Fruit fly (Drosophila melanogaster) whole organism, embryonic: ENCODE data around the gene CG43245.

Source experiments
- Atf3 ChIP-seq: fragments of 200-800 bp; sonication (Bioruptor generic); optimal IDR thresholded peaks from 3 replicates; lab custom pipeline; 2016; ENCODE audit warnings: missing biosample characterization, missing genetic modification characterization
- CG11504 ChIP-seq: fragments of 200-800 bp; sonication (Bioruptor generic); optimal IDR thresholded peaks from 3 replicates; lab custom pipeline; 2019; ENCODE audit warnings: missing biosample characterization, mild to moderate bottlenecking, missing genetic modification characterization, moderate library complexity
- CG11560 ChIP-seq: fragments of 200-800 bp; sonication (Bioruptor generic); IDR thresholded peaks from 3 replicates; pipeline ENCODE4 v1.3.6; 2022; ENCODE audit warnings: missing biosample characterization, missing genetic modification characterization
- CG13624 ChIP-seq: fragments of 200-800 bp; sonication (Bioruptor generic); optimal IDR thresholded peaks from 2 replicates; lab custom pipeline; 2016; ENCODE audit warnings: missing biosample characterization, missing genetic modification characterization
- CG13775 ChIP-seq: fragments of 200-800 bp; sonication (Bioruptor generic); optimal IDR thresholded peaks from 3 replicates; lab custom pipeline; 2017; ENCODE audit warnings: missing biosample characterization, mild to moderate bottlenecking, missing genetic modification characterization
- CG14710 ChIP-seq: fragments of 200-800 bp; sonication (Bioruptor generic); optimal IDR thresholded peaks from 3 replicates; lab custom pipeline; 2019; ENCODE audit warnings: missing biosample characterization, mild to moderate bottlenecking, missing genetic modification characterization, moderate library complexity
- CG17186 ChIP-seq: fragments of 200-800 bp; sonication (Bioruptor generic); optimal IDR thresholded peaks from 3 replicates; lab custom pipeline; 2017; ENCODE audit warnings: missing biosample characterization, missing genetic modification reagents, missing genetic modification characterization
- CG17612 ChIP-seq: fragments of 200-800 bp; sonication (Bioruptor generic); IDR thresholded peaks from 2 replicates; pipeline ENCODE4 v1.3.6; 2022; ENCODE audit warnings: missing biosample characterization, missing genetic modification characterization
- CG17912 ChIP-seq: fragments of 200-800 bp; sonication (Bioruptor generic); optimal IDR thresholded peaks from 2 replicates; lab custom pipeline; 2018; ENCODE audit warnings: missing biosample characterization, mild to moderate bottlenecking, missing genetic modification characterization
- CG1832 ChIP-seq: fragments of 200-800 bp; sonication (Bioruptor generic); optimal IDR thresholded peaks from 2 replicates; lab custom pipeline; 2017; ENCODE audit warnings: missing biosample characterization, mild to moderate bottlenecking, missing genetic modification characterization, inconsistent platforms
- CG18619 ChIP-seq: fragments of 200-800 bp; sonication (Bioruptor generic); optimal IDR thresholded peaks from 3 replicates; lab custom pipeline; 2017; ENCODE audit warnings: missing biosample characterization, mild to moderate bottlenecking, missing genetic modification characterization
- CG2120 ChIP-seq: fragments of 200-800 bp; sonication (Bioruptor generic); optimal IDR thresholded peaks from 3 replicates; lab custom pipeline; 2016; ENCODE audit warnings: missing biosample characterization, missing genetic modification characterization
- CG2712 ChIP-seq: fragments of 200-800 bp; optimal IDR thresholded peaks from 3 replicates; lab custom pipeline; 2019; ENCODE audit warnings: missing biosample characterization, mild to moderate bottlenecking, missing genetic modification characterization, moderate library complexity
- CG30403 ChIP-seq: fragments of 200-800 bp; sonication (Bioruptor generic); optimal IDR thresholded peaks from 3 replicates; lab custom pipeline; 2016; ENCODE audit warnings: missing biosample characterization, missing genetic modification characterization
- CG4424 ChIP-seq: fragments of 200-800 bp; sonication (Bioruptor generic); optimal IDR thresholded peaks from 3 replicates; lab custom pipeline; 2016; ENCODE audit warnings: missing biosample characterization, missing genetic modification characterization
- CG4854 ChIP-seq: fragments of 200-800 bp; sonication (Bioruptor generic); optimal IDR thresholded peaks from 2 replicates; lab custom pipeline; 2016; ENCODE audit warnings: missing biosample characterization, missing genetic modification characterization, inconsistent platforms
- CG6689 ChIP-seq: fragments of 200-800 bp; sonication (Bioruptor generic); IDR thresholded peaks from 2 replicates; pipeline ENCODE4 v1.3.6; 2022; ENCODE audit warnings: missing biosample characterization, missing genetic modification characterization
- CG6791 ChIP-seq: fragments of 200-800 bp; sonication (Bioruptor generic); IDR thresholded peaks from 3 replicates; pipeline ENCODE4 v1.3.6; 2022; ENCODE audit warnings: missing biosample characterization, missing genetic modification characterization; ENCODE audit not compliant: partially characterized antibody
- CG8089 ChIP-seq: fragments of 200-800 bp; sonication (Bioruptor generic); optimal IDR thresholded peaks from 3 replicates; lab custom pipeline; 2016; ENCODE audit warnings: missing biosample characterization, missing genetic modification characterization
- CG8478 ChIP-seq: fragments of >200 bp; optimal IDR thresholded peaks from 2 replicates; lab custom pipeline; 2018
- CG9876 ChIP-seq: fragments of 200-800 bp; sonication (Bioruptor generic); optimal IDR thresholded peaks from 2 replicates; lab custom pipeline; 2016; ENCODE audit warnings: missing biosample characterization, missing genetic modification characterization
- Doc2 ChIP-seq: fragments of 200-800 bp; sonication (Bioruptor generic); IDR thresholded peaks from 2 replicates; pipeline ENCODE4 v1.3.6; 2022; ENCODE audit warnings: missing biosample characterization, missing genetic modification characterization
- Drgx ChIP-seq: fragments of 200-800 bp; sonication (Bioruptor generic); IDR thresholded peaks from 2 replicates; pipeline ENCODE4 v1.3.6; 2022; ENCODE audit warnings: missing biosample characterization, missing genetic modification characterization
- Gug ChIP-seq: fragments of 200-800 bp; sonication (Bioruptor generic); IDR thresholded peaks from 4 replicates; pipeline ENCODE4 v1.3.6; 2022; ENCODE audit warnings: missing biosample characterization, missing genetic modification characterization
- Hr39 ChIP-seq: fragments of >200 bp; optimal IDR thresholded peaks from 2 replicates; lab custom pipeline; 2017
- Lim3 ChIP-seq: fragments of 200-800 bp; sonication (Bioruptor generic); IDR thresholded peaks from 2 replicates; pipeline ENCODE4 v1.3.6; 2022; ENCODE audit warnings: missing biosample characterization, missing genetic modification characterization
- Scr ChIP-seq: fragments of 200-800 bp; sonication (Bioruptor generic); IDR thresholded peaks from 2 replicates; pipeline ENCODE4 v1.3.6; 2022; ENCODE audit warnings: missing biosample characterization, missing genetic modification characterization; ENCODE audit not compliant: partially characterized antibody
- Spps ChIP-seq: fragments of 200-800 bp; sonication (Bioruptor generic); optimal IDR thresholded peaks from 2 replicates; lab custom pipeline; 2018; ENCODE audit warnings: missing biosample characterization, mild to moderate bottlenecking, missing genetic modification characterization
- al ChIP-seq: fragments of 200-800 bp; sonication (Bioruptor generic); IDR thresholded peaks from 2 replicates; pipeline ENCODE4 v1.3.6; 2022; ENCODE audit warnings: missing biosample characterization, missing genetic modification characterization
- ap ChIP-seq: fragments of 200-800 bp; sonication (Bioruptor generic); IDR thresholded peaks from 2 replicates; pipeline ENCODE4 v1.3.6; 2022; ENCODE audit warnings: missing biosample characterization, missing genetic modification characterization
- bab2 ChIP-seq: fragments of 200-800 bp; sonication (Bioruptor generic); optimal IDR thresholded peaks from 2 replicates; lab custom pipeline; 2016; ENCODE audit warnings: missing biosample characterization, missing genetic modification characterization
- bigmax ChIP-seq: fragments of 200-800 bp; sonication (Bioruptor generic); optimal IDR thresholded peaks from 2 replicates; lab custom pipeline; 2018; ENCODE audit warnings: missing biosample characterization, mild to moderate bottlenecking, missing genetic modification characterization
- cas ChIP-seq: fragments of 200-800 bp; sonication (Bioruptor generic); IDR thresholded peaks from 2 replicates; pipeline ENCODE4 v1.3.6; 2022; ENCODE audit warnings: missing biosample characterization, missing genetic modification characterization
- en ChIP-seq: fragments of 200-800 bp; sonication (Bioruptor generic); optimal IDR thresholded peaks from 2 replicates; lab custom pipeline; 2016; ENCODE audit warnings: missing biosample characterization, missing genetic modification characterization
- kah ChIP-seq: fragments of 200-800 bp; sonication (Bioruptor generic); optimal IDR thresholded peaks from 2 replicates; lab custom pipeline; 2018; ENCODE audit warnings: missing biosample characterization, mild to moderate bottlenecking, missing genetic modification characterization
- ken ChIP-seq: fragments of 200-800 bp; sonication (Bioruptor generic); IDR thresholded peaks from 3 replicates; pipeline ENCODE4 v1.3.6; 2022; ENCODE audit warnings: missing biosample characterization, missing genetic modification characterization
- knrl ChIP-seq: fragments of 200-800 bp; sonication (Bioruptor generic); IDR thresholded peaks from 3 replicates; pipeline ENCODE4 v1.3.6; 2022; ENCODE audit warnings: missing biosample characterization, missing genetic modification characterization; ENCODE audit not compliant: partially characterized antibody
- maf-S ChIP-seq: fragments of 200-800 bp; sonication (Bioruptor generic); optimal IDR thresholded peaks from 2 replicates; lab custom pipeline; 2016; ENCODE audit warnings: missing biosample characterization, missing genetic modification characterization
- nom ChIP-seq: fragments of 200-800 bp; sonication (Bioruptor generic); optimal IDR thresholded peaks from 2 replicates; lab custom pipeline; 2017; ENCODE audit warnings: missing biosample characterization, missing genetic modification characterization, mild to moderate bottlenecking, moderate library complexity, missing genetic modification reagents
- onecut ChIP-seq: fragments of 200-800 bp; sonication (Bioruptor generic); IDR thresholded peaks from 2 replicates; pipeline ENCODE4 v1.3.6; 2022; ENCODE audit warnings: missing biosample characterization, missing genetic modification characterization
- pfk ChIP-seq: fragments of 200-800 bp; sonication (Bioruptor generic); optimal IDR thresholded peaks from 2 replicates; lab custom pipeline; 2018; ENCODE audit warnings: missing biosample characterization, mild to moderate bottlenecking, missing genetic modification characterization, moderate library complexity
- phol ChIP-seq: fragments of 200-800 bp; sonication (Bioruptor generic); optimal IDR thresholded peaks from 3 replicates; lab custom pipeline; 2018; ENCODE audit warnings: missing biosample characterization, mild to moderate bottlenecking, missing genetic modification characterization, moderate library complexity
- run ChIP-seq: fragments of 200-800 bp; sonication (Bioruptor generic); optimal IDR thresholded peaks from 3 replicates; lab custom pipeline; 2018; ENCODE audit warnings: missing biosample characterization, mild to moderate bottlenecking, missing genetic modification characterization
- salm ChIP-seq: fragments of 200-800 bp; sonication (Bioruptor generic); optimal IDR thresholded peaks from 2 replicates; lab custom pipeline; 2018; ENCODE audit warnings: missing biosample characterization, mild to moderate bottlenecking, missing genetic modification characterization
- sc ChIP-seq, 3 experiments: fragments of >200 bp in 2 of 3; fragments of 200-800 bp in 1 of 3; sonication (Bioruptor generic) in 1 of 3; optimal IDR thresholded peaks; 2 replicates in 2 of 3; 3 replicates in 1 of 3; lab custom pipeline; 2017; ENCODE audit warnings: mild to moderate bottlenecking in 1 of 3, missing biosample characterization in 1 of 3, missing genetic modification characterization in 1 of 3, missing genetic modification reagents in 1 of 3
- sima ChIP-seq: fragments of 200-800 bp; sonication (Bioruptor generic); optimal IDR thresholded peaks from 2 replicates; lab custom pipeline; 2016; ENCODE audit warnings: missing biosample characterization, missing genetic modification characterization
- ssp ChIP-seq: fragments of 200-800 bp; sonication (Bioruptor generic); IDR thresholded peaks from 2 replicates; pipeline ENCODE4 v1.3.6; 2022; ENCODE audit warnings: missing biosample characterization, missing genetic modification characterization
- tgo ChIP-seq: fragments of 200-800 bp; sonication (Bioruptor generic); IDR thresholded peaks from 3 replicates; pipeline ENCODE4 v1.3.6; 2022; ENCODE audit warnings: missing biosample characterization, missing genetic modification characterization
- tio ChIP-seq: fragments of 200-800 bp; sonication (Bioruptor generic); optimal IDR thresholded peaks from 2 replicates; lab custom pipeline; 2017; ENCODE audit warnings: missing biosample characterization, missing genetic modification characterization, inconsistent platforms
- yki ChIP-seq: fragments of >200 bp; optimal IDR thresholded peaks from 3 replicates; lab custom pipeline; 2018

The CG43245 gene

DNA sequence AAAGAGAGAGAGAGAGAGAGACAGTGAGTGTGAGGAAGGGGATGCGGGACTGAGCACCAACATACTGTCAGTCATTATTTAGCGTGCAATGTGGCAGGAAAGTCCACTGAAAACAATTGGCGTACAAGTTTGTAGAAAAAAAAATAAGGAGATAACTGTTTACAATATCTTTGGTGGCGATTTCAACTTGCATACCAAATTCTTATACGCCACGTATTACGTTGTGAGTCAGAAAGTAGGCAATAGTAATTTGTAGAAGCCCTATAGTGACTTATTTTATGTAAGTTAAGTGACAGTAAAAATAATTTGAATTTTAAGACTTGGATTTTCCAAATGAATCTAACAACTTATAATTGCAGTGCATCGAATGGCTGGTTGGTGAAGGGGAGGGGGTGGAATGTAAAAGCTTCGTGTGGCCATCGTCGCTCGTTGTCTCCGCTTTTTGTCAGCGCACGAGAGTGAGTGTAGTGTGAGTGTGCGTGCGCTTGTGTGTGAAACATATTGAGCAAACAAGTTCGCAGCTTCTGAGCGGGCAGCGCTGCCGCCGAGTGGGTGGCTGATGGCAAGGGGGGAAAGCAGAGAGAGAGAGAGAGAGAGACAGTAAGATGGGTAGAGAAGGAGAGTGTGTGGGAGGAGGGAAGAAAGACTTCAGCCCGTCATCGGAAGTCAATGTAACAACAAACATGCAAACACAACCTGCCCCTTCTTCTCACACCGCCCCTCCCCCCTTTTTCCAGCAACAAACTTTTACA, 31.9 kb upstream of the CG43245 start (continued):
- peak; percentile 77 for TF ChIP-seq Gug (GFP tag; lab: Robert Waterston, UW)
- TF ChIP-seq ken, result peak; percentile 80; the same call in 2 of the 3 replicates
- TF ChIP-seq CG13775 (GFP tag; lab: Kevin White, UChicago), result peak; percentile 87
- TF ChIP-seq Scr, result peak; percentile 27; the same call in 1 of the 2 replicates
- TF ChIP-seq pfk, result no peak
- TF ChIP-seq onecut (GFP tag; lab: Robert Waterston, UW), result peak; percentile 84
- TF ChIP-seq salm (tag; lab: Kevin White, UChicago), result peak; percentile 73
- peak; percentile 87 for TF ChIP-seq sima (GFP tag; lab: Kevin White, UChicago)
- peak; percentile 91 for TF ChIP-seq CG2712 (tag; lab: Kevin White, UChicago)
- peak; percentile 92 for TF ChIP-seq CG8478
- peak; percentile 88 for TF ChIP-seq kah (GFP tag; lab: Kevin White, UChicago)
- peak; percentile 96 for TF ChIP-seq CG11504 (tag; lab: Kevin White, UChicago)
- peak; percentile 96 for TF ChIP-seq CG4424
- peak; percentile 95 for TF ChIP-seq CG13624
- peak; percentile 30; the same call in 1 of the 3 replicates for TF ChIP-seq knrl (GFP tag; lab: Robert Waterston, UW)
- TF ChIP-seq CG8089 (GFP tag; lab: Kevin White, UChicago), result peak; percentile 84
- peak; percentile 60 for TF ChIP-seq Spps
- TF ChIP-seq CG17186, result peak; percentile 68
- TF ChIP-seq CG9876 (GFP tag; lab: Kevin White, UChicago), result peak; percentile 83
- peak; percentile 82 for TF ChIP-seq Lim3
- TF ChIP-seq CG17912 (GFP tag; lab: Kevin White, UChicago), result no peak
- TF ChIP-seq tio (GFP tag; lab: Kevin White, UChicago), result peak; percentile 88
- peak; percentile 92 for TF ChIP-seq CG18619
- peak; percentile 64; the same call in 1 of the 2 replicates for TF ChIP-seq ap
- TF ChIP-seq bab2 (GFP tag; lab: Kevin White, UChicago), result peak; percentile 97
- TF ChIP-seq bigmax (GFP tag; lab: Kevin White, UChicago), result no peak
- peak; percentile 80 for TF ChIP-seq nom (GFP tag; lab: Kevin White, UChicago)
- TF ChIP-seq en (GFP tag; lab: Kevin White, UChicago), result peak; percentile 83
- TF ChIP-seq CG30403 (GFP tag; lab: Kevin White, UChicago), result peak; percentile 96
- peak; percentile 74 for TF ChIP-seq run (tag; lab: Kevin White, UChicago)
- TF ChIP-seq Drgx, result peak; percentile 95
- peak; percentile 95 for TF ChIP-seq CG2120 (GFP tag; lab: Kevin White, UChicago)
- TF ChIP-seq CG4854 (GFP tag; lab: Kevin White, UChicago), result peak; percentile 93
- TF ChIP-seq sc (optimal IDR thresholded peaks at IDR 0.05; lab: Kevin White, UChicago), result no peak
- peak; percentile 80 for TF ChIP-seq sc (GFP tag; optimal IDR thresholded peaks at IDR 0.05; lab: Kevin White, UChicago)
- peak; percentile 83; the same call in 1 of the 2 replicates for TF ChIP-seq ssp (GFP tag; lab: Robert Waterston, UW)
- no peak for TF ChIP-seq Hr39
- TF ChIP-seq CG17612 (GFP tag; lab: Robert Waterston, UW), result peak; percentile 90
- no peak; the same call in 1 of the 2 replicates for TF ChIP-seq Doc2
- 0 out of 2 replicates have a peak, but pooled peaks have one; percentile 56 for TF ChIP-seq cas (GFP tag; lab: Robert Waterston, UW)
- TF ChIP-seq CG6791 (GFP tag; lab: Robert Waterston, UW), result no peak
- peak; percentile 92 for TF ChIP-seq CG14710 (tag; lab: Kevin White, UChicago)
- TF ChIP-seq yki (lab: Kevin White, UChicago), result peak; percentile 61
- peak; percentile 90 for TF ChIP-seq CG6689 (GFP tag; lab: Robert Waterston, UW)
- TF ChIP-seq al, result peak; percentile 86
- TF ChIP-seq CG11560 (tag; lab: Robert Waterston, UW), result peak; percentile 90
- peak; percentile 95; the same call in 2 of the 3 replicates for TF ChIP-seq tgo
- TF ChIP-seq CG1832, result peak; percentile 73
- peak; percentile 93 for TF ChIP-seq maf-S (GFP tag; lab: Kevin White, UChicago)
- TF ChIP-seq Atf3 (GFP tag; lab: Kevin White, UChicago), result peak; percentile 85
- peak; percentile 96 for TF ChIP-seq phol (tag; lab: Kevin White, UChicago)
